Fruit fly (Drosophila melanogaster): Measurements from ENCODE around the gene shps.

The shps gene

dm6 chr3R:24260411-24260810, 19.0 kb upstream of the shps start:
- TF ChIP-seq Doc2 (GFP tag; IDR thresholded peaks at IDR 0.05) (no peak), Trl (optimal IDR thresholded peaks at IDR 0.05) (peak; percentile 27 to 66), Trl (GFP tag; optimal IDR thresholded peaks at IDR 0.05) (no peak), chinmo (GFP tag; IDR thresholded peaks at IDR 0.05; ENCODE audit: partially characterized antibody) (0 out of 4 replicates have a peak, but pooled peaks have one; percentile 41), CG42726 (GFP tag; IDR thresholded peaks at IDR 0.05; ENCODE audit: partially characterized antibody) (0 out of 2 replicates have a peak, but pooled peaks have one; percentile 21), cg (GFP tag; optimal IDR thresholded peaks at IDR 0.05) (peak; percentile 31), da (GFP tag; optimal IDR thresholded peaks at IDR 0.05) (no peak), CoRest (tag; optimal IDR thresholded peaks at IDR 0.05) (no peak)

- TF ChIP-seq sens (GFP tag) (peak; percentile 41), Drgx (GFP tag; IDR thresholded peaks at IDR 0.05) (0 out of 2 replicates have a peak, but pooled peaks have one; percentile 33), tio (GFP tag; optimal IDR thresholded peaks at IDR 0.05) (no peak), abd-A (tag; optimal IDR thresholded peaks at IDR 0.05) (no peak), bsh (GFP tag; optimal IDR thresholded peaks at IDR 0.05) (peak in 1 of 2 experiments; percentile 72), nom (GFP tag; optimal IDR thresholded peaks at IDR 0.05) (peak; percentile 9)
These were observed 17.9 kb upstream of the shps start for dm6 chr3R:24261380-24262021.

dm6 chr3R:24262923-24263322, 16.4 kb upstream of the shps start:
- TF ChIP-seq CG11085 (GFP tag; IDR thresholded peaks at IDR 0.05): no peak
- no peak for TF ChIP-seq scrt (GFP tag; optimal IDR thresholded peaks at IDR 0.05)
- TF ChIP-seq fru (optimal IDR thresholded peaks at IDR 0.05): no peak
- TF ChIP-seq Med (GFP tag): no peak
- TF ChIP-seq unc-4 (GFP tag; IDR thresholded peaks at IDR 0.05; ENCODE audit: partially characterized antibody): no peak
- TF ChIP-seq Rx (GFP tag; IDR thresholded peaks at IDR 0.05): no peak

dm6 chr3R:24263588-24264413, 15.6 kb upstream of the shps start:
- TF ChIP-seq Hey (tag; optimal IDR thresholded peaks at IDR 0.05) (peak; percentile 28), GATAe (GFP tag; conservative IDR thresholded peaks at IDR 0.05) (no peak), sim (GFP tag; IDR thresholded peaks at IDR 0.05) (no peak), Spps (tag; optimal IDR thresholded peaks at IDR 0.05) (no peak), jigr1 (GFP tag; IDR thresholded peaks at IDR 0.05) (no peak), onecut (GFP tag; IDR thresholded peaks at IDR 0.05) (no peak), CG13624 (GFP tag; optimal IDR thresholded peaks at IDR 0.05) (no peak), Oli (tag; optimal IDR thresholded peaks at IDR 0.05) (no peak), Sox102F (GFP tag; optimal IDR thresholded peaks at IDR 0.05) (peak; percentile 33), cg (GFP tag; optimal IDR thresholded peaks at IDR 0.05) (no peak), Hr39 (optimal IDR thresholded peaks at IDR 0.05) (no peak), ind (GFP tag; optimal IDR thresholded peaks at IDR 0.05) (no peak), CG2129 (GFP tag; IDR thresholded peaks at IDR 0.05; ENCODE audit: partially characterized antibody) (no peak), repo (GFP tag; optimal IDR thresholded peaks at IDR 0.05) (no peak), Fer1 (GFP tag; optimal IDR thresholded peaks at IDR 0.05) (peak; percentile 7), ssp (GFP tag; IDR thresholded peaks at IDR 0.05) (no peak), insv (GFP tag; optimal IDR thresholded peaks at IDR 0.05) (no peak), CG10209 (GFP tag; optimal IDR thresholded peaks at IDR 0.05) (no peak), inv (GFP tag; IDR thresholded peaks at IDR 0.05; ENCODE audit: partially characterized antibody) (peak; percentile 12; the same call in 1 of the 2 replicates), az2 (GFP tag; optimal IDR thresholded peaks at IDR 0.05) (no peak), nau (GFP tag; optimal IDR thresholded peaks at IDR 0.05) (no peak), Stat92E (GFP tag; optimal IDR thresholded peaks at IDR 0.05) (no peak), nerfin-2 (GFP tag; IDR thresholded peaks at IDR 0.05; ENCODE audit: partially characterized antibody) (no peak), caup (GFP tag; optimal IDR thresholded peaks at IDR 0.05; ENCODE audit: severe bottlenecking) (no peak), Side (GFP tag; optimal IDR thresholded peaks at IDR 0.05) (no peak)

All from whole organism, embryonic.